Worm (Caenorhabditis elegans): ENCODE data around the gene mrps-7.

Gene mrps-7

DNA sequence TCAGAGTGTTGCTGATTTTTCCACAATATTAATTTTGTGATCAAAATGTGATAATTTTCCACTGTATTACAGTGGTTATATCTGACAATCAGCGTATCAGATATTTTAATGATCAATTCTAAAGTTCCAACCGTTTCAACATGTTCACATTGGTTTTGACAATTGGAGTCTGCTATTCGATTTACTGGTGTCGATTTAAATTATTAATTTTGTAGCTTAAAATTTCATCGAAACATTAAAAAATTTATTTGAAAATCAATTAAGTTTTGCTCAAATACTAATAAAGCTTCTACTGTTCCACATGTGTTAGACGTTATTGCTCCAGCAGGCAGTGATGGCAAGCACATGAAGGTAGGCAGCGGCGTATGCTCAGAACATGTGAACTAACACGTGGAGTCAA, 9.7 kb downstream of the mrps-7 start:
- TF ChIP-seq ces-1 (GFP tag; optimal IDR thresholded peaks at IDR 0.05), result no peak
- TF ChIP-seq ztf-11 (tag; optimal IDR thresholded peaks at IDR 0.05), result no peak

DNA sequence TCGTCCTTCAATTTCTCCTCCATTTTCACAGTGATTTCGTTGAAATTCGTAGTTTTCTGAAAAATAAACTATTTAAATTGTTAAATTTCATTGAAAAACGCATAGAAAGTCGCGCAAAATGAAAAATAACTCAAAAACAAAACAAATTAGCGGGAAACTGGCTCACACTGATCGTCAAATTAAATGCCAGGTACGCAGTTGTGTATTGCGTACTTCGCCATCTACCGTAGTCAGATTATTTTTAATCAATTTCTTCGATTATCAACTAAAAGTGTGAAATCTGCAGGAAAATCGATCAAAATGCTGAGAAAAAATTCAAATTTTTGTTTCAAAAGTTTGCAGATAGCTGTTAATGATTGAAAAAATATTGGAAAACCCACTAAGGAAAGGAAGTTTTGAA, 12.6 kb downstream of the mrps-7 start, which contains the start of gene Y57G11C.499:
TSS of gene Y57G11C.499 (minus strand) at position 23 of the 400 bp plus-strand sequence.
- TF ChIP-seq M03D4.4 (tag; optimal IDR thresholded peaks at IDR 0.05), result no peak
- TF ChIP-seq elt-1 (tag; optimal IDR thresholded peaks at IDR 0.05; ENCODE audit: borderline replicate concordance, insufficient read depth), result no peak
- TF ChIP-seq ces-1 (GFP tag; optimal IDR thresholded peaks at IDR 0.05), result no peak
- no peak for TF ChIP-seq zip-8 (tag; optimal IDR thresholded peaks at IDR 0.05)
- TF ChIP-seq sptf-1 (tag; optimal IDR thresholded peaks at IDR 0.05), result no peak
- no peak for TF ChIP-seq nhr-76 (tag; optimal IDR thresholded peaks at IDR 0.05)
- no peak for TF ChIP-seq sem-2 (GFP tag; optimal IDR thresholded peaks at IDR 0.05)
- no peak for TF ChIP-seq snpc-4 (tag; optimal IDR thresholded peaks at IDR 0.05)
- TF ChIP-seq unc-62 (GFP tag; optimal IDR thresholded peaks at IDR 0.05), result no peak
- TF ChIP-seq nhr-12 (tag; optimal IDR thresholded peaks at IDR 0.05), result no peak
- no peak for TF ChIP-seq elt-3 (tag; optimal IDR thresholded peaks at IDR 0.05)
- no peak for TF ChIP-seq unc-120 (tag; optimal IDR thresholded peaks at IDR 0.05; ENCODE audit: poor library complexity, severe bottlenecking)

DNA sequence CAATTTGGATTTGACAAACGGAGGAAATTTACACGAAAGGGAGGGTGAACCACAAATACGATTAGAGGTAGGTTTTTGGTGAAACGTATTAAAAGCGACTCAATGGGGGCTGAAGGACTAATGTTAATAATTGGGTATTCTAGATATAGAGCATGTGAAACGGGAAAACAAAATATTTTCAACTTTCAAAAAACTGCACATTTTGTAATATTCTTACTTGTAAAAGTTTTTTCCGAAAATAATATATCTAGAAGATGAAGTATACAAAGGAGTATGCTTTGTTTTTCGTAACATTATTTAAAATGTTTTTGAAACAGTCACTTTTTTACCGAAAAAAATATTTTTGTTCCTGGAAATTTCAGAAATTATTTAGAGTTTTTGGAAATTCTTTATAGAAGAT, 25.6 kb downstream of the mrps-7 start:
- TF ChIP-seq unc-39 (tag; optimal IDR thresholded peaks at IDR 0.05) (no peak), lsy-2 (tag; optimal IDR thresholded peaks at IDR 0.05) (no peak), sem-2 (GFP tag; optimal IDR thresholded peaks at IDR 0.05) (no peak), elt-1 (tag; optimal IDR thresholded peaks at IDR 0.05; ENCODE audit: borderline replicate concordance, insufficient read depth) (no peak), mep-1 (tag; optimal IDR thresholded peaks at IDR 0.05) (no peak)

DNA sequence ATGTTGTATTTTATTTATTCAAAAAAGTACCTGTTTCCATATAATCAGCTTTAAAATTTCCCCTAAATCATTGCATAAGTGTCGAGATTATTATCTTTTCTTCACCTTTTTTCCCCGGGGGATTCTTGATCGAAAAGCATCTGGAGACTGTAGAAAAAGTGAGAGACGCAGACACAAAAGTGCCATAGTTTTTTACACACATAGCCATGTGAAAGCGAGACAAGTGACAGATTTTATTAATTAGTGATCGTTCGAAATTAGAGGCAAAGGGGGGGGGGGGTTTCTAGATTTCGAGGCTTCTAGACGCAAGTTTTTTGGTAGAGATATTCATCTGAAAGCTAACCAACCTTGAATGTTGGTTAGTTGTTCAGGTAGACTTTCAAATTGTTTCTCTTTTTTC, 38.3 kb downstream of the mrps-7 start:
- TF ChIP-seq nhr-28 (tag; optimal IDR thresholded peaks at IDR 0.05) (no peak), nhr-12 (tag; optimal IDR thresholded peaks at IDR 0.05) (no peak), unc-39 (tag; optimal IDR thresholded peaks at IDR 0.05) (no peak), ceh-83 (GFP tag; optimal IDR thresholded peaks at IDR 0.05) (no peak), elt-1 (tag; optimal IDR thresholded peaks at IDR 0.05; ENCODE audit: borderline replicate concordance, insufficient read depth) (no peak), cnd-1 (tag; optimal IDR thresholded peaks at IDR 0.05) (no peak)

ce11 chrIV:14728225-14728624, 39.3 kb downstream of the mrps-7 start, which contains the start of gene Y57G11C.42:
Gene Y57G11C.42, plus strand, starts transcription at chrIV:14728525.
- TF ChIP-seq ztf-11 (tag; optimal IDR thresholded peaks at IDR 0.05), result no peak
- no peak for TF ChIP-seq hlh-1 (tag; optimal IDR thresholded peaks at IDR 0.05)
- TF ChIP-seq lin-13 (tag; optimal IDR thresholded peaks at IDR 0.05), result no peak
- TF ChIP-seq nhr-28 (tag; optimal IDR thresholded peaks at IDR 0.05), result no peak
- no peak for TF ChIP-seq unc-120 (tag; optimal IDR thresholded peaks at IDR 0.05; ENCODE audit: poor library complexity, severe bottlenecking)
- TF ChIP-seq drap-1 (GFP tag; optimal IDR thresholded peaks at IDR 0.05), result no peak

All from whole organism, mixed stage, embryonic.